Worm (Caenorhabditis elegans) whole organism, L3 larva: ENCODE measurements around the gene ipla-2.

Source experiments
- R02D3.7 ChIP-seq: fragments of 150-350 bp; optimal IDR thresholded peaks from 2 replicates; lab custom pipeline; 2014; ENCODE audit warnings: missing biosample characterization, missing genetic modification characterization
- ama-1 ChIP-seq: fragments of 150-350 bp; optimal IDR thresholded peaks from 2 replicates; lab custom pipeline; 2018
- ceh-82 ChIP-seq: fragments of 150-350 bp; optimal IDR thresholded peaks from 2 replicates; lab custom pipeline; 2014; ENCODE audit warnings: missing biosample characterization, missing genetic modification characterization
- elt-3 ChIP-seq, 3 experiments: fragments of 150-350 bp in 1 of 3; sonication (generic microtip) in 2 of 3; optimal IDR thresholded peaks; 2 replicates in 2 of 3; 4 replicates in 1 of 3; lab custom pipeline; 2014 to 2017; ENCODE audit warnings: missing biosample characterization in 3 of 3, missing genetic modification characterization in 3 of 3
- lin-15B ChIP-seq: fragments of 150-350 bp; optimal IDR thresholded peaks from 2 replicates; lab custom pipeline; 2014; ENCODE audit warnings: missing biosample characterization, missing genetic modification characterization
- lin-39 ChIP-seq: fragments of 150-350 bp; optimal IDR thresholded peaks from 2 replicates; lab custom pipeline; 2018; ENCODE audit warnings: missing biosample characterization, missing genetic modification reagents, missing genetic modification characterization
- nfya-1 ChIP-seq: sonication (generic microtip); optimal IDR thresholded peaks from 2 replicates; lab custom pipeline; 2017; ENCODE audit warnings: missing genetic modification characterization, mild to moderate bottlenecking, missing compliant biosample characterization, antibody characterized with exemption, moderate library complexity; ENCODE audit not compliant: insufficient read depth
- nhr-12 ChIP-seq: fragments of 150-350 bp; optimal IDR thresholded peaks from 2 replicates; lab custom pipeline; 2014; ENCODE audit warnings: missing biosample characterization, missing genetic modification characterization
- nhr-28 ChIP-seq: fragments of 150-350 bp; optimal IDR thresholded peaks from 2 replicates; lab custom pipeline; 2014; ENCODE audit warnings: missing biosample characterization, missing genetic modification characterization
- pqm-1 ChIP-seq: fragments of 150-350 bp; optimal IDR thresholded peaks from 2 replicates; lab custom pipeline; 2017; ENCODE audit warnings: missing biosample characterization, missing genetic modification characterization, inconsistent platforms

DNA sequence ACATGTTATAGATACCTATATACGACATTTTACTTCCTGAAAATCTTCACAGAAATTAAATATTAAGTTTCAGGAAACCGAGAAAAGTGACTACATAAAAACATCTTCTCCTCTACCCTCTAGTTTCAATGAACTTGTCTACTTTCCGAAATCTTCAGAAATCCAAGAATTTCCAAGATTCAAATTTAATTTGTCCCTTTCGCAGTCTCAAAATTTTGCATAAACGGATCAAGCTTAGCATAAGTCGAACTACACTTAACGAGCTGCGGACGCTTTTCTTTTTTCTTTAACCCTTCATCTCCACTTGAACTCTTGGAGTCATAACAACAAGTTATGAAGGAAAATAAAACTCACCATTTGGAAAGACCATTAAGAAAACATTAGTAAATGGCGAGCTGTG is 32.4 kb downstream of the ipla-2 start:
- no peak for TF ChIP-seq lin-39 (tag; lab: Kevin White, UChicago)
- TF ChIP-seq ceh-82 (tag; lab: Kevin White, UChicago), result no peak
- no peak for TF ChIP-seq elt-3 (tag; optimal IDR thresholded peaks at IDR 0.05; lab: Kevin White, UChicago)
- no peak for TF ChIP-seq nhr-12 (tag; lab: Kevin White, UChicago)
- TF ChIP-seq lin-15B, result no peak
- no peak for TF ChIP-seq nhr-28
- no peak for TF ChIP-seq ama-1 (lab: Kevin White, UChicago)
- no peak for TF ChIP-seq nfya-1 (tag; lab: Kevin White, UChicago)
- TF ChIP-seq pqm-1 (tag; lab: Kevin White, UChicago), result no peak
- TF ChIP-seq R02D3.7, result no peak
